Worm (Caenorhabditis elegans): ENCODE data around the gene F43D2.7.

DNA sequence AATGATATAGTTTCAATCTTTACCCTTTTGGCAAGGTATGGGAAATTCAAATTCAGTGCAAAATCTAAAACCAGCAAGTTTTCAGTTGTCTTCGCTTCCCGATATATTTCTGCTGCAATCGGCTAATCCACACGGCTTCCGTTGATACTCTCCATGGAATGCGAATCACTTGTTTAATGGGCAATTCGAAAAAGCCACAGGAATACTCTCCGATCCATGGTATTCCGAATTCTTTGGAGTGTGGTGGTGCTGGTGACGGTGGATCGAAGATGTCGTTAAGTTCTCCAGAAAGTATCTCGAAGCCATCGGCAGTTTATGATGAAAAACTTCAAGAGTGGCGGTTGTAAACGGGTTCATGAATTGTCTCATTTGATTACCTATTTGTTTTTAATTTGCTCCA lies 43.3 kb upstream of the F43D2.7 start:
- TF ChIP-seq saeg-2 (GFP tag; IDR thresholded peaks at IDR 0.05) (no peak), zfp-3 (GFP tag; conservative IDR thresholded peaks at IDR 0.05) (no peak), D1046.2 (GFP tag; IDR thresholded peaks at IDR 0.05) (no peak), F44E2.7 (GFP tag; IDR thresholded peaks at IDR 0.05) (no peak), nhr-77 (tag; optimal IDR thresholded peaks at IDR 0.05) (no peak), nhr-25 (tag; optimal IDR thresholded peaks at IDR 0.05; ENCODE audit: borderline replicate concordance, insufficient read depth) (no peak), nhr-10 (tag; optimal IDR thresholded peaks at IDR 0.05) (no peak), ama-1 (optimal IDR thresholded peaks at IDR 0.05) (no peak), snpc-4 (tag; optimal IDR thresholded peaks at IDR 0.05) (no peak), zip-11 (GFP tag; IDR thresholded peaks at IDR 0.05) (no peak), dpl-1 (GFP tag; optimal IDR thresholded peaks at IDR 0.05) (no peak), ZK546.5 (tag; optimal IDR thresholded peaks at IDR 0.05) (no peak)

All from whole organism, L4 larva.